Fruit fly (Drosophila melanogaster) whole organism, embryonic: ENCODE data around the gene CG31463.
A peak's percentile ranks its signal among the peaks of the same experiment; 100 is the strongest.

ENCODE experiments used
- Awh ChIP-seq: fragments of 200-800 bp; sonication (Bioruptor generic); IDR thresholded peaks from 2 replicates; pipeline ENCODE4, ENCODE4 v1.3.6; 2022; ENCODE audit warnings: missing biosample characterization, missing genetic modification characterization
- B-H2 ChIP-seq: fragments of 200-800 bp; sonication (Bioruptor generic); optimal IDR thresholded peaks from 2 replicates; lab custom pipeline; 2018; ENCODE audit warnings: missing biosample characterization, mild to moderate bottlenecking, missing genetic modification characterization
- Bgb ChIP-seq: fragments of 200-800 bp; sonication (Bioruptor generic); IDR thresholded peaks from 2 replicates; pipeline ENCODE4 v1.3.6; 2022; ENCODE audit warnings: missing biosample characterization, missing genetic modification characterization; ENCODE audit not compliant: partially characterized antibody
- BtbVII ChIP-seq: fragments of 200-800 bp; sonication (Bioruptor generic); optimal IDR thresholded peaks from 3 replicates; lab custom pipeline; 2017; ENCODE audit warnings: missing biosample characterization, mild to moderate bottlenecking, missing genetic modification characterization
- CG12219 ChIP-seq: fragments of 200-800 bp; sonication (Bioruptor generic); optimal IDR thresholded peaks from 3 replicates; lab custom pipeline; 2018; ENCODE audit warnings: missing biosample characterization, mild to moderate bottlenecking, missing genetic modification characterization
- CG12299 ChIP-seq: fragments of 200-800 bp; sonication (Bioruptor generic); optimal IDR thresholded peaks from 2 replicates; lab custom pipeline; 2018; ENCODE audit warnings: missing biosample characterization, mild to moderate bottlenecking, missing genetic modification characterization
- CG12942 ChIP-seq: fragments of 200-800 bp; sonication (Bioruptor generic); optimal IDR thresholded peaks from 3 replicates; lab custom pipeline; 2016; ENCODE audit warnings: missing biosample characterization, missing genetic modification characterization
- CG15011 ChIP-seq: fragments of 200-800 bp; sonication (Bioruptor generic); optimal IDR thresholded peaks from 3 replicates; lab custom pipeline; 2018; ENCODE audit warnings: missing biosample characterization, mild to moderate bottlenecking, missing genetic modification characterization
- CG15269 ChIP-seq: fragments of 200-800 bp; sonication (Bioruptor generic); optimal IDR thresholded peaks from 2 replicates; lab custom pipeline; 2018; ENCODE audit warnings: missing biosample characterization, mild to moderate bottlenecking, missing genetic modification characterization, moderate library complexity
- CG1529 ChIP-seq: fragments of 200-800 bp; sonication (Bioruptor generic); optimal IDR thresholded peaks from 3 replicates; lab custom pipeline; 2018; ENCODE audit warnings: missing biosample characterization, missing genetic modification characterization
- CG15479 ChIP-seq: fragments of 200-800 bp; sonication (Bioruptor generic); optimal IDR thresholded peaks from 3 replicates; lab custom pipeline; 2019; ENCODE audit warnings: missing biosample characterization, mild to moderate bottlenecking, missing genetic modification characterization, moderate library complexity
- CG15514 ChIP-seq: fragments of 200-800 bp; sonication (Bioruptor generic); optimal IDR thresholded peaks from 3 replicates; lab custom pipeline; 2017; ENCODE audit warnings: missing biosample characterization, missing genetic modification characterization, mild to moderate bottlenecking, moderate library complexity, missing genetic modification reagents
- CG1603 ChIP-seq: fragments of 200-800 bp; sonication (Bioruptor generic); optimal IDR thresholded peaks from 2 replicates; lab custom pipeline; 2019; ENCODE audit warnings: missing biosample characterization, mild to moderate bottlenecking, missing genetic modification characterization, moderate library complexity
- CG16815 ChIP-seq: fragments of 200-800 bp; sonication (Bioruptor generic); optimal IDR thresholded peaks from 3 replicates; lab custom pipeline; 2017; ENCODE audit warnings: missing biosample characterization, mild to moderate bottlenecking, missing genetic modification characterization
- CG17612 ChIP-seq: fragments of 200-800 bp; sonication (Bioruptor generic); IDR thresholded peaks from 2 replicates; pipeline ENCODE4 v1.3.6; 2022; ENCODE audit warnings: missing biosample characterization, missing genetic modification characterization
- CG30403 ChIP-seq: fragments of 200-800 bp; sonication (Bioruptor generic); optimal IDR thresholded peaks from 3 replicates; lab custom pipeline; 2016; ENCODE audit warnings: missing biosample characterization, missing genetic modification characterization
- CG31388 ChIP-seq: fragments of 200-800 bp; sonication (Bioruptor generic); optimal IDR thresholded peaks from 2 replicates; lab custom pipeline; 2016; ENCODE audit warnings: missing biosample characterization, missing genetic modification characterization
- CG32532 ChIP-seq: fragments of 200-800 bp; sonication (Bioruptor generic); IDR thresholded peaks from 2 replicates; pipeline ENCODE4 v1.3.6; 2022; ENCODE audit warnings: missing biosample characterization, missing genetic modification characterization
- CG34422 ChIP-seq: fragments of 200-800 bp; sonication (Bioruptor generic); IDR thresholded peaks from 3 replicates; pipeline ENCODE4 v1.3.6; 2022; ENCODE audit warnings: missing biosample characterization, missing genetic modification characterization
- CG8359 ChIP-seq: fragments of 200-800 bp; sonication (Bioruptor generic); optimal IDR thresholded peaks from 2 replicates; lab custom pipeline; 2017; ENCODE audit warnings: missing biosample characterization, mild to moderate bottlenecking, missing genetic modification characterization, borderline replicate concordance
- Camta ChIP-seq: fragments of 200-800 bp; sonication (Bioruptor generic); optimal IDR thresholded peaks from 2 replicates; lab custom pipeline; 2016; ENCODE audit warnings: missing biosample characterization, missing genetic modification characterization
- Chrac-16 ChIP-seq: fragments of 200-800 bp; sonication (Bioruptor generic); optimal IDR thresholded peaks from 3 replicates; lab custom pipeline; 2016; ENCODE audit warnings: missing biosample characterization, missing genetic modification characterization
- Doc2 ChIP-seq: fragments of 200-800 bp; sonication (Bioruptor generic); IDR thresholded peaks from 2 replicates; pipeline ENCODE4 v1.3.6; 2022; ENCODE audit warnings: missing biosample characterization, missing genetic modification characterization
- Hmr ChIP-seq: fragments of 200-800 bp; sonication (Bioruptor generic); optimal IDR thresholded peaks from 3 replicates; lab custom pipeline; 2017; ENCODE audit warnings: mild to moderate bottlenecking, missing biosample characterization, missing genetic modification reagents, missing genetic modification characterization
- Kr ChIP-seq: fragments of 200-800 bp; sonication (Bioruptor generic); optimal IDR thresholded peaks from 2 replicates; lab custom pipeline; 2017; ENCODE audit warnings: missing biosample characterization, mild to moderate bottlenecking, missing genetic modification characterization
- Meics ChIP-seq: fragments of 200-800 bp; sonication (Bioruptor generic); optimal IDR thresholded peaks from 2 replicates; lab custom pipeline; 2017; ENCODE audit warnings: missing biosample characterization, mild to moderate bottlenecking, missing genetic modification characterization
- Ravus ChIP-seq: fragments of 200-800 bp; sonication (Bioruptor generic); IDR thresholded peaks from 2 replicates; pipeline ENCODE4 v1.3.6; 2022; ENCODE audit warnings: missing biosample characterization, missing genetic modification characterization
- Side ChIP-seq: fragments of 200-800 bp; sonication (Bioruptor generic); optimal IDR thresholded peaks from 2 replicates; lab custom pipeline; 2016; ENCODE audit warnings: missing biosample characterization, missing genetic modification characterization
- Six4 ChIP-seq: fragments of 200-800 bp; sonication (Bioruptor generic); optimal IDR thresholded peaks from 2 replicates; lab custom pipeline; 2016; ENCODE audit warnings: missing biosample characterization, missing genetic modification characterization
- Taf1 ChIP-seq: fragments of 200-800 bp; sonication (Bioruptor generic); IDR thresholded peaks from 2 replicates; pipeline ENCODE4 v1.3.6; 2022; ENCODE audit warnings: missing biosample characterization, missing genetic modification characterization
- Tbp ChIP-seq: fragments of >200 bp; optimal IDR thresholded peaks from 2 replicates; lab custom pipeline; 2018; ENCODE audit warnings: missing biosample characterization, missing genetic modification characterization
- bcd ChIP-seq: fragments of 200-800 bp; sonication (Bioruptor generic); optimal IDR thresholded peaks from 2 replicates; lab custom pipeline; 2017; ENCODE audit warnings: missing biosample characterization, mild to moderate bottlenecking, missing genetic modification characterization
- btn ChIP-seq: fragments of 200-800 bp; sonication (Bioruptor generic); optimal IDR thresholded peaks from 2 replicates; lab custom pipeline; 2016; ENCODE audit warnings: missing biosample characterization, missing genetic modification characterization
- chinmo ChIP-seq: fragments of 200-800 bp; sonication (Bioruptor generic); IDR thresholded peaks from 4 replicates; pipeline ENCODE4 v1.3.6; 2022; ENCODE audit warnings: missing biosample characterization, missing genetic modification characterization; ENCODE audit not compliant: partially characterized antibody
- dan ChIP-seq: fragments of 200-800 bp; sonication (Bioruptor generic); IDR thresholded peaks from 2 replicates; pipeline ENCODE4 v1.3.6; 2022; ENCODE audit warnings: missing biosample characterization, missing genetic modification characterization
- dpn ChIP-seq, 2 experiments: fragments of 200-800 bp; sonication (Bioruptor generic); optimal IDR thresholded peaks; 3 replicates each; lab custom pipeline; 2016; ENCODE audit warnings: missing biosample characterization in 2 of 2, missing genetic modification characterization in 2 of 2
- ftz-f1 ChIP-seq: fragments of 200-800 bp; sonication (Bioruptor generic); optimal IDR thresholded peaks from 2 replicates; lab custom pipeline; 2016; ENCODE audit warnings: missing biosample characterization, missing genetic modification characterization
- jing ChIP-seq: fragments of 200-800 bp; sonication (Bioruptor generic); optimal IDR thresholded peaks from 2 replicates; lab custom pipeline; 2018; ENCODE audit warnings: missing biosample characterization, mild to moderate bottlenecking, missing genetic modification characterization
- lov ChIP-seq, 2 experiments: fragments of 200-800 bp in 1 of 2; fragments of >200 bp in 1 of 2; sonication (Bioruptor generic) in 1 of 2; IDR thresholded peaks in 1 of 2; optimal IDR thresholded peaks in 1 of 2; 2 replicates in 1 of 2; 3 replicates in 1 of 2; pipeline versions ENCODE4 v1.3.6 to Lab custom; 2017 to 2022; ENCODE audit warnings: missing biosample characterization in 1 of 2, missing genetic modification characterization in 1 of 2
- luna ChIP-seq: fragments of 200-800 bp; sonication (Bioruptor generic); optimal IDR thresholded peaks from 2 replicates; lab custom pipeline; 2016; ENCODE audit warnings: missing biosample characterization, missing genetic modification characterization
- mld ChIP-seq: fragments of 200-800 bp; sonication (Bioruptor generic); IDR thresholded peaks from 3 replicates; pipeline ENCODE4 v1.3.6; 2022; ENCODE audit warnings: missing biosample characterization, missing genetic modification characterization; ENCODE audit not compliant: partially characterized antibody
- pzg ChIP-seq: fragments of 200-800 bp; sonication (Bioruptor generic); optimal IDR thresholded peaks from 3 replicates; lab custom pipeline; 2018; ENCODE audit warnings: missing biosample characterization, mild to moderate bottlenecking, missing genetic modification characterization, moderate library complexity
- ro ChIP-seq: fragments of 200-800 bp; sonication (Bioruptor generic); IDR thresholded peaks from 2 replicates; pipeline ENCODE4 v1.3.6; 2022; ENCODE audit warnings: missing biosample characterization, missing genetic modification characterization
- row ChIP-seq: fragments of 200-800 bp; sonication (Bioruptor generic); IDR thresholded peaks from 3 replicates; pipeline ENCODE4 v1.3.6; 2022; ENCODE audit warnings: missing biosample characterization, missing genetic modification characterization
- sens ChIP-seq: fragments of 200-800 bp; sonication (Bioruptor generic); peaks from one replicate; lab custom pipeline; 2016; ENCODE audit warnings: missing biosample characterization, missing genetic modification characterization
- seq ChIP-seq: fragments of 200-800 bp; sonication (Bioruptor generic); IDR thresholded peaks from 2 replicates; pipeline ENCODE4 v1.3.6; 2022; ENCODE audit warnings: missing biosample characterization, missing genetic modification characterization
- sna ChIP-seq: fragments of 200-800 bp; sonication (Bioruptor generic); IDR thresholded peaks from 2 replicates; pipeline ENCODE4 v1.3.6; 2022; ENCODE audit warnings: missing biosample characterization, missing genetic modification characterization; ENCODE audit not compliant: partially characterized antibody
- so ChIP-seq: fragments of 200-800 bp; sonication (Bioruptor generic); IDR thresholded peaks from 3 replicates; pipeline ENCODE4 v1.3.6; 2022; ENCODE audit warnings: missing biosample characterization, missing genetic modification characterization
- tin ChIP-seq: fragments of 200-800 bp; sonication (Bioruptor generic); optimal IDR thresholded peaks from 3 replicates; lab custom pipeline; 2016; ENCODE audit warnings: missing biosample characterization, missing genetic modification characterization
- usp ChIP-seq: fragments of >200 bp; optimal IDR thresholded peaks from 2 replicates; lab custom pipeline; 2017; ENCODE audit warnings: missing biosample characterization, missing genetic modification characterization
- wek ChIP-seq: fragments of 200-800 bp; sonication (Bioruptor generic); optimal IDR thresholded peaks from 3 replicates; lab custom pipeline; 2018; ENCODE audit warnings: missing biosample characterization, mild to moderate bottlenecking, missing genetic modification characterization, moderate library complexity

The CG31463 gene

dm6 chr3R:8305110-8305509 is 13.0 kb downstream of the CG31463 start, which contains the start of gene Sgt1 (continued):
- no peak for TF ChIP-seq Ravus (GFP tag; lab: Robert Waterston, UW)
- no peak for TF ChIP-seq CG31388 (GFP tag; lab: Kevin White, UChicago)
- TF ChIP-seq CG12219 (GFP tag; lab: Kevin White, UChicago) = no peak
- no peak for TF ChIP-seq Kr (GFP tag; lab: Kevin White, UChicago)
- TF ChIP-seq mld (GFP tag; lab: Robert Waterston, UW) = peak; percentile 88
- TF ChIP-seq Taf1 = no peak
- no peak for TF ChIP-seq ftz-f1 (GFP tag; lab: Kevin White, UChicago)
- peak; percentile 88 for TF ChIP-seq Bgb (GFP tag; lab: Robert Waterston, UW)
- no peak for TF ChIP-seq BtbVII (GFP tag; lab: Kevin White, UChicago)
- no peak for TF ChIP-seq Awh
- TF ChIP-seq CG34422 (GFP tag; lab: Robert Waterston, UW) = no peak
- TF ChIP-seq CG30403 = peak; percentile 56
- TF ChIP-seq Hmr (GFP tag; lab: Kevin White, UChicago) = peak; percentile 77
- no peak for TF ChIP-seq CG15011 (GFP tag; lab: Kevin White, UChicago)
- no peak for TF ChIP-seq CG8359 (GFP tag; lab: Kevin White, UChicago)
- no peak for TF ChIP-seq wek (GFP tag; lab: Kevin White, UChicago)
- peak; percentile 23 for TF ChIP-seq bcd (GFP tag; lab: Kevin White, UChicago)
- peak; percentile 41; the same call in 2 of the 3 replicates for TF ChIP-seq row (GFP tag; lab: Robert Waterston, UW)
- TF ChIP-seq CG32532 (GFP tag; lab: Robert Waterston, UW) = 0 out of 2 replicates have a peak, but pooled peaks have one; percentile 4
- TF ChIP-seq Camta = no peak
- no peak for TF ChIP-seq CG17612 (GFP tag; lab: Robert Waterston, UW)
- peak; percentile 81 for TF ChIP-seq sna (GFP tag; lab: Robert Waterston, UW)
- no peak for TF ChIP-seq Doc2 (GFP tag; lab: Robert Waterston, UW)
- 0 out of 3 replicates have a peak, but pooled peaks have one; percentile 24 for TF ChIP-seq so (GFP tag; lab: Robert Waterston, UW)
- peak; percentile 91 for TF ChIP-seq sens (GFP tag; lab: Kevin White, UChicago)
- peak; percentile 84 for TF ChIP-seq CG1603
- no peak for TF ChIP-seq CG12299 (tag; lab: Kevin White, UChicago)
- TF ChIP-seq seq (GFP tag; lab: Robert Waterston, UW) = no peak
- TF ChIP-seq ro (GFP tag; lab: Robert Waterston, UW) = no peak
- peak; percentile 88 for TF ChIP-seq B-H2 (GFP tag; lab: Kevin White, UChicago)
- peak; percentile 8 for TF ChIP-seq Chrac-16 (GFP tag; lab: Kevin White, UChicago)
- TF ChIP-seq chinmo = no peak
- TF ChIP-seq CG15479 (GFP tag; lab: Kevin White, UChicago) = no peak
- no peak for TF ChIP-seq dan (GFP tag; lab: Robert Waterston, UW)
- TF ChIP-seq CG12942 (GFP tag; lab: Kevin White, UChicago) = peak; percentile 18
- no peak for TF ChIP-seq btn (GFP tag; lab: Kevin White, UChicago)
- TF ChIP-seq Meics = no peak
- no peak for TF ChIP-seq luna
- peak; percentile 23 for TF ChIP-seq tin (GFP tag; lab: Kevin White, UChicago)
- no peak for TF ChIP-seq Tbp (GFP tag; lab: Kevin White, UChicago)
- TF ChIP-seq Six4 (GFP tag; lab: Kevin White, UChicago) = peak; percentile 6
- TF ChIP-seq CG15269 = no peak
- TF ChIP-seq CG15514 (GFP tag; lab: Kevin White, UChicago) = peak; percentile 99
- peak; percentile 26 for TF ChIP-seq Side (GFP tag; lab: Kevin White, UChicago)
- TF ChIP-seq pzg = peak; percentile 99
- peak; percentile 34 to 68 for TF ChIP-seq dpn (GFP tag; optimal IDR thresholded peaks at IDR 0.05; lab: Kevin White, UChicago)
- TF ChIP-seq jing (GFP tag; lab: Kevin White, UChicago) = no peak
- TF ChIP-seq usp (GFP tag; lab: Kevin White, UChicago) = no peak
- no peak for TF ChIP-seq CG16815 (GFP tag; lab: Kevin White, UChicago)
- TF ChIP-seq CG1529 = no peak
- no peak for TF ChIP-seq lov (optimal IDR thresholded peaks at IDR 0.05; lab: Kevin White, UChicago)
- no peak for TF ChIP-seq lov (GFP tag; IDR thresholded peaks at IDR 0.05; lab: Robert Waterston, UW)
